Fruit fly (Drosophila melanogaster) whole organism, prepupa: ENCODE measurements around the gene CG13084.

Experiments used
- CG16779 ChIP-seq: fragments of 200-800 bp; sonication (Bioruptor generic); optimal IDR thresholded peaks from 3 replicates; lab custom pipeline; 2017; ENCODE audit warnings: missing biosample characterization, mild to moderate bottlenecking, missing genetic modification characterization
- CG3032 ChIP-seq: fragments of 200-800 bp; optimal IDR thresholded peaks from 2 replicates; lab custom pipeline; 2019; ENCODE audit warnings: missing biosample characterization, mild to moderate bottlenecking, missing genetic modification characterization, moderate library complexity
- CG34406 ChIP-seq: fragments of 200-800 bp; sonication (Bioruptor generic); optimal IDR thresholded peaks from 3 replicates; lab custom pipeline; 2016; ENCODE audit warnings: missing biosample characterization, missing genetic modification characterization
- CG3919 ChIP-seq: fragments of 200-800 bp; sonication (Bioruptor generic); optimal IDR thresholded peaks from 3 replicates; lab custom pipeline; 2016; ENCODE audit warnings: missing biosample characterization, missing genetic modification characterization
- CG6163 ChIP-seq: fragments of 200-800 bp; sonication (Bioruptor generic); IDR thresholded peaks from 3 replicates; pipeline ENCODE4 v1.3.6; 2022; ENCODE audit warnings: missing biosample characterization, missing genetic modification characterization
- CG6854 ChIP-seq: fragments of 200-800 bp; sonication (Bioruptor generic); optimal IDR thresholded peaks from 2 replicates; lab custom pipeline; 2017; ENCODE audit warnings: missing biosample characterization, mild to moderate bottlenecking, missing genetic modification characterization
- CG9139 ChIP-seq: fragments of 200-800 bp; sonication (Bioruptor generic); optimal IDR thresholded peaks from 3 replicates; lab custom pipeline; 2017; ENCODE audit warnings: missing biosample characterization, mild to moderate bottlenecking, missing genetic modification characterization
- Eip93F ChIP-seq: fragments of 200-800 bp; sonication (Bioruptor generic); optimal IDR thresholded peaks from 2 replicates; lab custom pipeline; 2016; ENCODE audit warnings: missing biosample characterization, mild to moderate bottlenecking, missing genetic modification characterization
- Gug ChIP-seq: fragments of 200-800 bp; sonication (Bioruptor generic); IDR thresholded peaks from 2 replicates; pipeline ENCODE4 v1.3.6; 2022; ENCODE audit warnings: missing biosample characterization, missing genetic modification characterization
- acj6 ChIP-seq: fragments of 200-800 bp; sonication (Bioruptor generic); optimal IDR thresholded peaks from 3 replicates; lab custom pipeline; 2016; ENCODE audit warnings: missing biosample characterization, missing genetic modification characterization
- topi ChIP-seq: fragments of 200-800 bp; sonication (Bioruptor generic); optimal IDR thresholded peaks from 3 replicates; lab custom pipeline; 2016; ENCODE audit warnings: missing biosample characterization, missing genetic modification characterization

- TF ChIP-seq CG16779: no peak
- TF ChIP-seq topi: no peak
- TF ChIP-seq CG6163 (GFP tag; lab: Robert Waterston, UW): no peak
- TF ChIP-seq CG9139: no peak
- TF ChIP-seq CG34406 (GFP tag; lab: Kevin White, UChicago): no peak
- no peak for TF ChIP-seq acj6
- no peak for TF ChIP-seq Gug (GFP tag; lab: Robert Waterston, UW)
- no peak for TF ChIP-seq Eip93F (GFP tag; lab: Kevin White, UChicago)
- TF ChIP-seq CG6854 (GFP tag; lab: Kevin White, UChicago): no peak
- no peak for TF ChIP-seq CG3919 (GFP tag; lab: Kevin White, UChicago)
- no peak for TF ChIP-seq CG3032 (tag; lab: Kevin White, UChicago)
Observed at dm6 chr2L:19469090-19469489, 15.6 kb upstream of the CG13084 start.
